Worm (Caenorhabditis elegans) whole organism, L1 larva: ENCODE measurements around the gene nkb-2.

Experiments used
- Y116A8C.19 ChIP-seq: sonication (generic microtip); optimal IDR thresholded peaks from 2 replicates; lab custom pipeline; 2016; ENCODE audit warnings: missing compliant biosample characterization, missing genetic modification characterization, borderline replicate concordance
- aha-1 ChIP-seq: fragments of 150-350 bp; optimal IDR thresholded peaks from 2 replicates; lab custom pipeline; 2014; ENCODE audit warnings: missing biosample characterization, missing genetic modification characterization
- alr-1 ChIP-seq: fragments of 200-800 bp; sonication (Bioruptor generic); optimal IDR thresholded peaks from 2 replicates; lab custom pipeline; 2018; ENCODE audit warnings: borderline replicate concordance, mild to moderate bottlenecking, missing genetic modification characterization, missing compliant biosample characterization
- ama-1 ChIP-seq: fragments of 150-350 bp; optimal IDR thresholded peaks from 2 replicates; lab custom pipeline; 2014
- blmp-1 ChIP-seq: fragments of 150-350 bp; optimal IDR thresholded peaks from 2 replicates; lab custom pipeline; 2014; ENCODE audit warnings: missing biosample characterization, missing genetic modification characterization
- ceh-8 ChIP-seq: fragments of 200-800 bp; sonication (Bioruptor generic); optimal IDR thresholded peaks from 2 replicates; lab custom pipeline; 2018; ENCODE audit warnings: mild to moderate bottlenecking, missing genetic modification characterization, moderate library complexity, missing compliant biosample characterization
- efl-1 ChIP-seq, 4 experiments: fragments of 150-350 bp; optimal IDR thresholded peaks in 3 of 4; peaks in 1 of 4; 1 replicate in 1 of 4; 2 replicates in 3 of 4; lab custom pipeline; 2014; ENCODE audit warnings: missing biosample characterization in 2 of 4, missing genetic modification characterization in 2 of 4, missing genetic modification reagents in 2 of 4
- egl-27 ChIP-seq, 2 experiments: fragments of 150-350 bp in 1 of 2; sonication (generic microtip); optimal IDR thresholded peaks; 3 replicates each; lab custom pipeline; 2017 to 2018; ENCODE audit warnings: missing biosample characterization in 2 of 2, missing genetic modification characterization in 2 of 2, missing genetic modification reagents in 2 of 2
- elt-2 ChIP-seq: sonication (generic microtip); optimal IDR thresholded peaks from 2 replicates; lab custom pipeline; 2016; ENCODE audit warnings: missing genetic modification characterization, mild to moderate bottlenecking, inconsistent platforms, missing compliant biosample characterization, missing genetic modification reagents
- elt-3 ChIP-seq, 6 experiments: fragments of 150-350 bp in 1 of 6; sonication (generic microtip); optimal IDR thresholded peaks; 2 replicates each; lab custom pipeline; 2017 to 2018; ENCODE audit warnings: missing biosample characterization in 6 of 6, missing genetic modification characterization in 6 of 6, inconsistent platforms in 1 of 6
- fkh-10 ChIP-seq: sonication (generic microtip); optimal IDR thresholded peaks from 2 replicates; lab custom pipeline; 2017; ENCODE audit warnings: missing biosample characterization, missing genetic modification reagents, missing genetic modification characterization
- fkh-4 ChIP-seq: sonication (generic microtip); optimal IDR thresholded peaks from 2 replicates; lab custom pipeline; 2016; ENCODE audit warnings: missing compliant biosample characterization, missing genetic modification characterization, borderline replicate concordance
- hlh-17 ChIP-seq: fragments of 200-800 bp; sonication (Bioruptor generic); optimal IDR thresholded peaks from 2 replicates; lab custom pipeline; 2018; ENCODE audit warnings: missing genetic modification characterization, mild to moderate bottlenecking, missing compliant biosample characterization, moderate library complexity, borderline replicate concordance
- hlh-4 ChIP-seq: sonication (generic microtip); optimal IDR thresholded peaks from 2 replicates; lab custom pipeline; 2016; ENCODE audit warnings: mild to moderate bottlenecking, missing genetic modification characterization, missing compliant biosample characterization
- lin-13 ChIP-seq: fragments of 150-350 bp; optimal IDR thresholded peaks from 2 replicates; lab custom pipeline; 2014; ENCODE audit warnings: missing biosample characterization, missing genetic modification reagents, missing genetic modification characterization
- lin-14 ChIP-seq: fragments of 200-800 bp; sonication (Bioruptor generic); optimal IDR thresholded peaks from 2 replicates; lab custom pipeline; 2018; ENCODE audit warnings: mild to moderate bottlenecking, missing genetic modification characterization, moderate library complexity, missing compliant biosample characterization
- lin-15B ChIP-seq: fragments of 150-350 bp; sonication (generic microtip); optimal IDR thresholded peaks from 3 replicates; lab custom pipeline; 2014; ENCODE audit warnings: missing biosample characterization, missing genetic modification characterization
- mep-1 ChIP-seq: fragments of 150-350 bp; optimal IDR thresholded peaks from 2 replicates; lab custom pipeline; 2014; ENCODE audit warnings: missing biosample characterization, missing genetic modification characterization
- nhr-12 ChIP-seq: sonication (generic microtip); optimal IDR thresholded peaks from 2 replicates; lab custom pipeline; 2017; ENCODE audit warnings: missing biosample characterization, missing genetic modification characterization
- nhr-20 ChIP-seq: sonication (generic microtip); optimal IDR thresholded peaks from 2 replicates; lab custom pipeline; 2016; ENCODE audit warnings: mild to moderate bottlenecking, missing genetic modification characterization, missing compliant biosample characterization
- nhr-71 ChIP-seq: sonication (generic microtip); optimal IDR thresholded peaks from 2 replicates; lab custom pipeline; 2016; ENCODE audit warnings: mild to moderate bottlenecking, missing genetic modification characterization, moderate library complexity, missing compliant biosample characterization
- nhr-77 ChIP-seq: fragments of 150-350 bp; optimal IDR thresholded peaks from 2 replicates; lab custom pipeline; 2014; ENCODE audit warnings: missing biosample characterization, missing genetic modification characterization
- nhr-85 ChIP-seq: sonication (generic microtip); peaks from one replicate; lab custom pipeline; 2016; ENCODE audit warnings: missing genetic modification characterization, inconsistent platforms, missing compliant biosample characterization
- rnt-1 ChIP-seq: sonication (generic microtip); optimal IDR thresholded peaks from 2 replicates; lab custom pipeline; 2016; ENCODE audit warnings: mild to moderate bottlenecking, missing genetic modification characterization, moderate library complexity, missing compliant biosample characterization
- snpc-4 ChIP-seq: fragments of 150-350 bp; optimal IDR thresholded peaks from 2 replicates; lab custom pipeline; 2014; ENCODE audit warnings: missing biosample characterization, missing genetic modification characterization
- sptf-1 ChIP-seq: fragments of 150-350 bp; optimal IDR thresholded peaks from 2 replicates; lab custom pipeline; 2014; ENCODE audit warnings: missing biosample characterization, missing genetic modification characterization
- tbx-2 ChIP-seq: sonication (generic microtip); optimal IDR thresholded peaks from 2 replicates; lab custom pipeline; 2016; ENCODE audit warnings: missing genetic modification characterization, missing compliant biosample characterization
- unc-130 ChIP-seq: fragments of 150-350 bp; optimal IDR thresholded peaks from 2 replicates; lab custom pipeline; 2017; ENCODE audit warnings: missing biosample characterization, missing genetic modification characterization, inconsistent platforms
- unc-30 ChIP-seq: sonication (generic microtip); optimal IDR thresholded peaks from 2 replicates; lab custom pipeline; 2017; ENCODE audit warnings: missing biosample characterization, missing genetic modification characterization
- unc-62 ChIP-seq: fragments of 150-350 bp; optimal IDR thresholded peaks from 2 replicates; lab custom pipeline; 2014; ENCODE audit warnings: missing biosample characterization, missing genetic modification reagents, missing genetic modification characterization
- unc-86 ChIP-seq: sonication (generic microtip); optimal IDR thresholded peaks from 2 replicates; lab custom pipeline; 2016; ENCODE audit warnings: missing genetic modification characterization, missing compliant biosample characterization
- unc-98 ChIP-seq: fragments of 200-800 bp; sonication (Bioruptor generic); IDR thresholded peaks from 2 replicates; pipeline ENCODE4 v1.3.6; 2022; ENCODE audit warnings: missing genetic modification characterization, missing compliant biosample characterization
- vab-15 ChIP-seq: sonication (generic microtip); optimal IDR thresholded peaks from 2 replicates; lab custom pipeline; 2017; ENCODE audit warnings: missing genotype, mild to moderate bottlenecking, missing genetic modification characterization, missing compliant biosample characterization
- ztf-4 ChIP-seq: fragments of 150-350 bp; optimal IDR thresholded peaks from 2 replicates; lab custom pipeline; 2014; ENCODE audit warnings: missing biosample characterization, missing genetic modification characterization

Gene nkb-2

DNA sequence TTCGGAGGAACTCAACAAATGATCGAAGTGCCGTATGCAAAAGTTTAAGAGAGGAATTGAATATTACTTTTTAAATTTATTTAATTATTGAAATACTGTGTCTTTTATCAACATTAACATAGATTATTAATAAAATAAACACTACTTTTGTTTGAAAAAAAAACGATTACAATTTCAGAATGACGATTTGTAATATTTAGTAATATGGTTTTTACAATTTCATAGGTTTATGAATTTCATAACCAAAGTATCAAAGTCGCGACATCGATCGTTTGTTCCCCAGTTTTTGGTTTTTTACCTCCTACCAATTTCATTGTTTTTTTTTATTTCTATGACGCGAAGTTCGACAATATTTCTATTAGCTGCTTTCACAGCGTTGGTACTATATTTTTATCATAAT is 9.3 kb downstream of the nkb-2 start, which contains the start of gene R09H10.1:
Gene R09H10.1 (plus strand): TSS at position 301 of the 400 bp plus-strand sequence.
- TF ChIP-seq nhr-77 (no peak), fkh-4 (tag; lab: Kevin White, UChicago) (no peak), nhr-71 (no peak), lin-15B (no peak), unc-130 (tag; lab: Kevin White, UChicago) (no peak), ama-1 (lab: Kevin White, UChicago) (no peak), blmp-1 (tag; lab: Kevin White, UChicago) (no peak), hlh-4 (tag; lab: Kevin White, UChicago) (no peak)

- TF ChIP-seq ztf-4 (no peak), nhr-12 (tag; lab: Kevin White, UChicago) (no peak), Y116A8C.19 (tag; lab: Kevin White, UChicago) (no peak), egl-27 (tag; optimal IDR thresholded peaks at IDR 0.05; lab: Kevin White, UChicago) (no peak), unc-130 (tag; lab: Kevin White, UChicago) (no peak), unc-62 (no peak), unc-98 (GFP tag; lab: Robert Waterston, UW) (no peak), unc-30 (no peak), hlh-17 (no peak), aha-1 (tag; lab: Kevin White, UChicago) (no peak), hlh-4 (tag; lab: Kevin White, UChicago) (no peak), snpc-4 (no peak), ceh-8 (GFP tag; lab: Kevin White, UChicago) (no peak), vab-15 (no peak), nhr-85 (tag; lab: Kevin White, UChicago) (no peak), mep-1 (no peak)
Measured at ce11 chrIV:10602644-10603043, 11.9 kb downstream of the nkb-2 start, which contains the start of gene R09H10.2. Gene R09H10.2 (plus strand): TSS chrIV:10602944.

- TF ChIP-seq efl-1 (optimal IDR thresholded peaks at IDR 0.05; lab: Kevin White, UChicago) (no peak), efl-1 (GFP tag; optimal IDR thresholded peaks at IDR 0.05 in 1 of 2; lab: Kevin White, UChicago) (peak in 1 of 2 experiments; percentile 17), alr-1 (tag; lab: Kevin White, UChicago) (no peak), nhr-12 (tag; lab: Kevin White, UChicago) (no peak), elt-2 (peak; percentile 52)
Measured at ce11 chrIV:10606575-10607080, 15.9 kb downstream of the nkb-2 start, which contains the start of gene R09H10.3. Gene R09H10.3 (plus strand): TSS chrIV:10607030.

DNA sequence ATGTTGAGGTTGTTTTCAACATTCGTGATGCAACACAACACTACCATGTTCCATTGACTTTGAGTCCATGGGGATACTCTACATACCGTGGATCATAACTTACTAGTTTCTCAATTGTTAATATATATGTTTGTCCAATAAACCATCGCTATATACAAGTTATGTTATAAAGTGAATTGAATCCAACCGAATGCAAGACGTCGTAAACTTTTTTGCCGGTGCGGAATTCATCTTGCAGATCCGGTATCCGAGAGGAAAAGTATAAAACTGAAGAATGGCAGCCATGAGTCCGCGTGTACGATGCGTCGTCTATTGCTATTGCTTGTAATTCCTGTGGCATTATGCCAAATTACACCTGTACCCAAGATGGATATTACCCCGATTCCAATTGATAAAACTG is 17.6 kb downstream of the nkb-2 start, which contains the start of gene R09H10.6:
Gene R09H10.6 (plus strand): TSS at position 301 of the 400 bp plus-strand sequence.
- TF ChIP-seq ceh-8 (GFP tag; lab: Kevin White, UChicago) (no peak), mep-1 (no peak), alr-1 (tag; lab: Kevin White, UChicago) (no peak)

- peak; percentile 51 for TF ChIP-seq lin-14 (GFP tag; lab: Kevin White, UChicago)
- no peak for TF ChIP-seq tbx-2 (tag; lab: Kevin White, UChicago)
- TF ChIP-seq nhr-20 (tag; lab: Kevin White, UChicago) = peak; percentile 21
- no peak for TF ChIP-seq unc-86 (tag; lab: Kevin White, UChicago)
- peak in 5 of 6 experiments; percentile 46 to 79 (median 61) for TF ChIP-seq elt-3 (tag; optimal IDR thresholded peaks at IDR 0.05; lab: Kevin White, UChicago)
- no peak for TF ChIP-seq fkh-10
- peak; percentile 80 for TF ChIP-seq nhr-85 (tag; lab: Kevin White, UChicago)
- TF ChIP-seq sptf-1 (tag; lab: Kevin White, UChicago) = no peak
- no peak for TF ChIP-seq lin-13
- TF ChIP-seq rnt-1 (tag; lab: Kevin White, UChicago) = no peak
- TF ChIP-seq blmp-1 (tag; lab: Kevin White, UChicago) = peak; percentile 55
Measured at ce11 chrIV:10609920-10610319, 19.2 kb downstream of the nkb-2 start.
